Worm (Caenorhabditis elegans) whole organism, young adult: Measurements from ENCODE around the gene Y75B7AR.1.

Source experiments
- hmg-20 ChIP-seq: fragments of 200-800 bp; sonication (Bioruptor generic); IDR thresholded peaks from 2 replicates; pipeline ENCODE4 v1.3.6; 2022; ENCODE audit warnings: missing genetic modification reagents, missing genetic modification characterization, missing compliant biosample characterization
- lsl-1 ChIP-seq: fragments of 200-800 bp; sonication (Bioruptor generic); optimal IDR thresholded peaks from 2 replicates; lab custom pipeline; 2018; ENCODE audit warnings: mild to moderate bottlenecking, missing genetic modification characterization, moderate library complexity, missing compliant biosample characterization

ce11 chrV:1341276-1342050, 51.3 kb downstream of the Y75B7AR.1 start:
- TF ChIP-seq hmg-20 (GFP tag; lab: Robert Waterston, UW) (no peak), lsl-1 (GFP tag; lab: Kevin White, UChicago) (no peak)
